Worm (Caenorhabditis elegans): Measurements from ENCODE around the gene skn-1.
A peak's percentile ranks its signal among the peaks of the same experiment; 100 is the strongest.

Gene skn-1

ce11 chrIV:5655966-5656389 is 4.2 kb downstream of the skn-1 start (continued):
- TF ChIP-seq madf-9 (GFP tag; conservative IDR thresholded peaks at IDR 0.05), result no peak; the same call in 1 of the 2 replicates
- no peak for TF ChIP-seq skn-1 (tag; optimal IDR thresholded peaks at IDR 0.05)
- no peak for TF ChIP-seq egl-27 (tag; optimal IDR thresholded peaks at IDR 0.05)
- TF ChIP-seq daf-8 (GFP tag; IDR thresholded peaks at IDR 0.05), result no peak
- TF ChIP-seq mxl-3 (GFP tag; optimal IDR thresholded peaks at IDR 0.05), result peak; percentile 46
- TF ChIP-seq D1046.2 (GFP tag; IDR thresholded peaks at IDR 0.05), result no peak
- TF ChIP-seq lin-13 (GFP tag; optimal IDR thresholded peaks at IDR 0.05), result peak; percentile 95
- peak; percentile 55 for TF ChIP-seq hmg-1.1 (GFP tag; IDR thresholded peaks at IDR 0.05)
- no peak for TF ChIP-seq zip-2 (tag; optimal IDR thresholded peaks at IDR 0.05)
- no peak for TF ChIP-seq ctbp-1 (GFP tag; IDR thresholded peaks at IDR 0.05)
- no peak for TF ChIP-seq ZK546.5 (tag; optimal IDR thresholded peaks at IDR 0.05)
- TF ChIP-seq ceh-44 (GFP tag; IDR thresholded peaks at IDR 0.05), result no peak
- TF ChIP-seq nhr-28 (tag; optimal IDR thresholded peaks at IDR 0.05), result peak; percentile 99
- no peak for TF ChIP-seq nhr-111 (GFP tag; optimal IDR thresholded peaks at IDR 0.05)
- TF ChIP-seq F49E8.2 (tag; optimal IDR thresholded peaks at IDR 0.05; ENCODE audit: borderline replicate concordance), result no peak
- no peak for TF ChIP-seq pqm-1 (tag; optimal IDR thresholded peaks at IDR 0.05)
- TF ChIP-seq Y5F2A.4 (GFP tag; optimal IDR thresholded peaks at IDR 0.05), result no peak
- 0 out of 2 replicates have a peak, but pooled peaks have one; percentile 25 for TF ChIP-seq lin-38 (GFP tag; IDR thresholded peaks at IDR 0.05)
- TF ChIP-seq lsy-2 (tag; optimal IDR thresholded peaks at IDR 0.05), result peak in 1 of 2 experiments; percentile 59
- peak; percentile 63; the same call in 1 of the 2 replicates for TF ChIP-seq pha-4 (GFP tag; IDR thresholded peaks at IDR 0.05)
- TF ChIP-seq pha-4 (tag; optimal IDR thresholded peaks at IDR 0.05), result no peak
- peak; percentile 63; the same call in 1 of the 2 replicates for TF ChIP-seq tra-1 (GFP tag; IDR thresholded peaks at IDR 0.05)
- TF ChIP-seq ceh-32 (tag; optimal IDR thresholded peaks at IDR 0.05; ENCODE audit: poor library complexity), result no peak
- no peak for TF ChIP-seq zfp-2 (tag; optimal IDR thresholded peaks at IDR 0.05)
- no peak for TF ChIP-seq ceh-62 (tag; optimal IDR thresholded peaks at IDR 0.05)
- peak; percentile 4 for TF ChIP-seq nhr-102 (tag; optimal IDR thresholded peaks at IDR 0.05)
- TF ChIP-seq dmd-6 (GFP tag; IDR thresholded peaks at IDR 0.05), result peak; percentile 79
- peak; percentile 72 for TF ChIP-seq nhr-77 (tag; optimal IDR thresholded peaks at IDR 0.05)
- TF ChIP-seq madf-5 (GFP tag; IDR thresholded peaks at IDR 0.05), result no peak
- TF ChIP-seq zag-1 (tag; optimal IDR thresholded peaks at IDR 0.05), result no peak
- TF ChIP-seq hlh-30 (tag; optimal IDR thresholded peaks at IDR 0.05; ENCODE audit: insufficient read depth), result peak; percentile 51
- TF ChIP-seq nhr-11 (tag; optimal IDR thresholded peaks at IDR 0.05), result peak; percentile 63
- TF ChIP-seq gei-8 (GFP tag; optimal IDR thresholded peaks at IDR 0.05), result no peak
- no peak for TF ChIP-seq snpc-1.2 (GFP tag; IDR thresholded peaks at IDR 0.05)
- no peak for TF ChIP-seq ama-1 (optimal IDR thresholded peaks at IDR 0.05)
- TF ChIP-seq ztf-7 (tag; optimal IDR thresholded peaks at IDR 0.05), result no peak
- TF ChIP-seq saeg-2 (GFP tag; IDR thresholded peaks at IDR 0.05), result no peak
- TF ChIP-seq F10B5.3 (tag; optimal IDR thresholded peaks at IDR 0.05), result no peak
- TF ChIP-seq rbr-2 (tag; optimal IDR thresholded peaks at IDR 0.05), result peak; percentile 29
- TF ChIP-seq ces-1 (GFP tag; optimal IDR thresholded peaks at IDR 0.05), result no peak
- TF ChIP-seq lin-29 (GFP tag; IDR thresholded peaks at IDR 0.05), result no peak
- TF ChIP-seq lin-15B (tag; optimal IDR thresholded peaks at IDR 0.05), result peak; percentile 3
- peak; percentile 43; the same call in 1 of the 2 replicates for TF ChIP-seq Y75B8A.6 (GFP tag; IDR thresholded peaks at IDR 0.05)
- no peak for TF ChIP-seq ceh-20 (GFP tag; IDR thresholded peaks at IDR 0.05)
- TF ChIP-seq R02D3.7 (tag; optimal IDR thresholded peaks at IDR 0.05), result no peak
- TF ChIP-seq zip-11 (GFP tag; IDR thresholded peaks at IDR 0.05), result no peak
- peak; percentile 44 for TF ChIP-seq T26A8.4 (GFP tag; IDR thresholded peaks at IDR 0.05)
- TF ChIP-seq F44E2.7 (GFP tag; IDR thresholded peaks at IDR 0.05), result no peak
- no peak for TF ChIP-seq tag-97 (GFP tag; IDR thresholded peaks at IDR 0.05)
- peak; percentile 22; the same call in 1 of the 2 replicates for TF ChIP-seq mdt-29 (GFP tag; IDR thresholded peaks at IDR 0.05)
- TF ChIP-seq aly-2 (tag; optimal IDR thresholded peaks at IDR 0.05), result no peak
- no peak for TF ChIP-seq dmd-8 (GFP tag; IDR thresholded peaks at IDR 0.05)
- TF ChIP-seq mep-1 (tag; optimal IDR thresholded peaks at IDR 0.05), result peak; percentile 77
